Worm (Caenorhabditis elegans) whole organism, late embryonic: ENCODE results near the gene hrpa-1.

Source experiments
- pqm-1 ChIP-seq: sonication (generic microtip); optimal IDR thresholded peaks from 2 replicates; lab custom pipeline; 2016; ENCODE audit warnings: missing genetic modification characterization, missing compliant biosample characterization
- unc-86 ChIP-seq: sonication (generic microtip); optimal IDR thresholded peaks from 2 replicates; lab custom pipeline; 2016; ENCODE audit warnings: missing genetic modification characterization, missing compliant biosample characterization

ce11 chrIV:3298300-3298699, 40.4 kb downstream of the hrpa-1 start, which contains the start of gene W08E12.6:
- no peak for TF ChIP-seq pqm-1
- TF ChIP-seq unc-86 (tag; lab: Kevin White, UChicago) = no peak
